Worm (Caenorhabditis elegans): ENCODE measurements around the gene fbxa-116.

The fbxa-116 gene

DNA sequence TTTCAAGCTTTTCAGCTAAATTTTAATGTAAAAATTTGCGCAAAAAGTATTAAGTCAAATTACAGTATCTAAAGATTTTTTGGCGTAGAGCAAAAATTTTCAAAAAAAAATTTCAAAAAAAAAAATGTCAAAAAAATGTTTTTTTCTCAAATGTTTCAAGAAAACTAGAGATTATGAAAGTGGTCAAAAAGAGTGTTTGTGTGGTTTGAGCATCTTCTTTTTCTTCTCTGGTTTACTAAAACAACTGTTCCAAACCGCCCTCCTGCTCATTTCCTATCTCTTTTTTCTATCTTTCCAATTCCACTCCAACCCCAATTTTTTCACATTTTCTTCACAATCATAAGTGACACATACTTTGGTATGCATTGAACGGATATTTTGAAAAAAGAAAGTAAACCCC is 46.4 kb downstream of the fbxa-116 start, which contains the start of gene Y113G7A.12:
Gene Y113G7A.12, plus strand, starts transcription at position 301 of the 400 bp plus-strand sequence.
- TF ChIP-seq C06A6.2 (GFP tag; conservative IDR thresholded peaks at IDR 0.05) (no peak), ztf-18 (tag; optimal IDR thresholded peaks at IDR 0.05) (no peak), lin-54 (GFP tag; optimal IDR thresholded peaks at IDR 0.05) (no peak), akir-1 (GFP tag; optimal IDR thresholded peaks at IDR 0.05) (no peak), F23B12.7 (tag; optimal IDR thresholded peaks at IDR 0.05; ENCODE audit: insufficient read depth) (no peak), Y95B8A.8 (GFP tag; IDR thresholded peaks at IDR 0.05) (no peak), gei-17 (GFP tag; optimal IDR thresholded peaks at IDR 0.05) (no peak), Y53G8AR.9 (GFP tag; conservative IDR thresholded peaks at IDR 0.05) (no peak), hrde-1 (tag; optimal IDR thresholded peaks at IDR 0.05; ENCODE audit: borderline replicate concordance) (no peak), snpc-3.4 (tag; optimal IDR thresholded peaks at IDR 0.05) (no peak), Y56A3A.18 (GFP tag; IDR thresholded peaks at IDR 0.05) (no peak), nhr-120 (GFP tag; IDR thresholded peaks at IDR 0.05) (no peak), mxl-1 (tag; optimal IDR thresholded peaks at IDR 0.05) (no peak), B0261.1 (tag; optimal IDR thresholded peaks at IDR 0.05) (no peak), snpc-1.3 (tag; optimal IDR thresholded peaks at IDR 0.05; ENCODE audit: insufficient read depth) (no peak), hmg-1.2 (GFP tag; IDR thresholded peaks at IDR 0.05) (no peak)

DNA sequence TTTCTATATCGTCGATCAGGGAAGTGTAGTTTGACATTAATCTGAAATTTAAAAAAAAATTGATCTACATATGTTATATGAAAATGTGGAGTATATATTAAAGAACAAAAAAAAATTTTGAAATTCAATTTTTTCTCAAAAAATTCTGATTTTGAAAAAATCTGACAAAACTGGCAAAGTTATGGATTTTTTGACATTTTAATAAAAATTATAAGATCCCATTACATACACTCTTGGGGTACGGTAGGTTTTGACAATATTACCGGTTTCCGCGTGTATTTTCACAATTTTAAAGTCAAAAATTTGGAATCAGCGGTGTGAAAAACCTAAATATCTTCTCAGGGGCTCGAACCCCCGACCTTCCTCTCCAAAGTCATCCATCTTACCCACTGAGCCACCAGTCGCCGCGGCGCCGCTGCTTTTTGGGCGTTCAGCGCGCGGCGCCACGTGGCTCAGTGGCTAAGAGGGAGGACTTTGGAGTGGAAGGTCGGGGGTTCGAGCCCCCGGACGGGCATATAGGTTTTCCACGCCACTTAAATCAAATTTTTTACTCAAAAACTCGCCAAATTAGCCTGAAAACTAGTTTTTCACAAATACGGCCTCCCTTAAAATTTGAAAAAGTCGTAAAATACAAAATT is 50.2 kb downstream of the fbxa-116 start, which contains the start of gene Y113G7A.14:
Gene Y113G7A.14, minus strand, starts transcription at position 51 of the 638 bp plus-strand sequence.
- TF ChIP-seq egrh-3 (GFP tag; IDR thresholded peaks at IDR 0.05) (peak; percentile 67; the same call in 1 of the 2 replicates), ztf-25 (GFP tag; IDR thresholded peaks at IDR 0.05) (0 out of 2 replicates have a peak, but pooled peaks have one; percentile 48), sea-2 (GFP tag; IDR thresholded peaks at IDR 0.05) (no peak), tlf-1 (GFP tag; optimal IDR thresholded peaks at IDR 0.05) (no peak)
